Fruit fly (Drosophila melanogaster) whole organism, wandering third instar larva: ENCODE measurements around the gene CG4362.

Source experiments
- Abd-B ChIP-seq: fragments of >200 bp; optimal IDR thresholded peaks from 2 replicates; lab custom pipeline; 2017; ENCODE audit warnings: missing biosample characterization, missing genetic modification characterization
- CG32264 ChIP-seq: fragments of 200-800 bp; sonication (Bioruptor generic); optimal IDR thresholded peaks from 2 replicates; lab custom pipeline; 2016; ENCODE audit warnings: missing biosample characterization, missing genetic modification characterization
- CG9705 ChIP-seq: fragments of 200-800 bp; sonication (Bioruptor generic); optimal IDR thresholded peaks from 2 replicates; lab custom pipeline; 2018; ENCODE audit warnings: missing biosample characterization, mild to moderate bottlenecking, missing genetic modification characterization
- CrebA ChIP-seq: fragments of 200-800 bp; sonication (Bioruptor generic); optimal IDR thresholded peaks from 2 replicates; lab custom pipeline; 2016; ENCODE audit warnings: missing biosample characterization, mild to moderate bottlenecking, missing genetic modification characterization, borderline replicate concordance
- Dfd ChIP-seq: fragments of >200 bp; optimal IDR thresholded peaks from 2 replicates; lab custom pipeline; 2017; ENCODE audit warnings: missing biosample characterization, missing genetic modification characterization
- Dif ChIP-seq: fragments of 200-275, 200-300 bp; sonication (Bioruptor generic); optimal IDR thresholded peaks from 2 replicates; lab custom pipeline; 2018; ENCODE audit warnings: missing biosample characterization, missing genetic modification characterization; ENCODE audit not compliant: partially characterized antibody
- GATAd ChIP-seq: sonication (Bioruptor generic); optimal IDR thresholded peaks from 2 replicates; lab custom pipeline; 2016; ENCODE audit warnings: missing biosample characterization, missing genetic modification characterization
- HLH106 ChIP-seq: fragments of 200-800 bp; optimal IDR thresholded peaks from 3 replicates; lab custom pipeline; 2019; ENCODE audit warnings: missing biosample characterization, mild to moderate bottlenecking, missing genetic modification characterization, moderate library complexity
- Hnf4 ChIP-seq: fragments of 200-800 bp; sonication (Bioruptor generic); optimal IDR thresholded peaks from 2 replicates; lab custom pipeline; 2016; ENCODE audit warnings: missing biosample characterization, mild to moderate bottlenecking, missing genetic modification characterization
- Hr78 ChIP-seq: fragments of >200 bp; optimal IDR thresholded peaks from 2 replicates; lab custom pipeline; 2017; ENCODE audit warnings: missing biosample characterization, missing genetic modification characterization
- Hr83 ChIP-seq: fragments of 200-300 bp; sonication (Bioruptor generic); optimal IDR thresholded peaks from 2 replicates; lab custom pipeline; 2016; ENCODE audit warnings: missing biosample characterization, mild to moderate bottlenecking, missing genetic modification characterization, moderate library complexity; ENCODE audit not compliant: poor library complexity, severe bottlenecking
- Jra ChIP-seq: sonication (Bioruptor generic); optimal IDR thresholded peaks from 2 replicates; lab custom pipeline; 2016; ENCODE audit warnings: missing biosample characterization, missing genetic modification characterization
- Mio ChIP-seq: sonication (Bioruptor generic); optimal IDR thresholded peaks from 2 replicates; lab custom pipeline; 2016; ENCODE audit warnings: missing biosample characterization, missing genetic modification characterization
- Myc ChIP-seq: fragments of >200 bp; optimal IDR thresholded peaks from 2 replicates; lab custom pipeline; 2017
- N ChIP-seq: fragments of >200 bp; optimal IDR thresholded peaks from 2 replicates; lab custom pipeline; 2018; ENCODE audit warnings: missing biosample characterization, missing external identifiers, missing genetic modification characterization
- OdsH ChIP-seq: fragments of 200-800 bp; sonication (Bioruptor generic); optimal IDR thresholded peaks from 2 replicates; lab custom pipeline; 2016; ENCODE audit warnings: missing biosample characterization, mild to moderate bottlenecking, missing genetic modification characterization
- Rel ChIP-seq, 2 experiments: fragments of 200-800 bp; sonication (Bioruptor generic) in 1 of 2; optimal IDR thresholded peaks; 2 replicates in 1 of 2; 3 replicates in 1 of 2; lab custom pipeline; 2016 to 2019; ENCODE audit warnings: mild to moderate bottlenecking in 2 of 2, missing biosample characterization in 2 of 2, missing genetic modification characterization in 2 of 2, moderate library complexity in 1 of 2
- Sp1 ChIP-seq: fragments of 200-800 bp; sonication (Bioruptor generic); optimal IDR thresholded peaks from 3 replicates; lab custom pipeline; 2019; ENCODE audit warnings: missing biosample characterization, mild to moderate bottlenecking, missing genetic modification characterization, moderate library complexity
- Vsx2 ChIP-seq: fragments of 200-300, 225-300 bp; sonication (Bioruptor generic); optimal IDR thresholded peaks from 2 replicates; lab custom pipeline; 2018; ENCODE audit warnings: missing biosample characterization, missing genetic modification characterization; ENCODE audit not compliant: partially characterized antibody
- br ChIP-seq: fragments of 200-800 bp; sonication (Bioruptor generic); optimal IDR thresholded peaks from 2 replicates; lab custom pipeline; 2016; ENCODE audit warnings: missing biosample characterization, missing genetic modification characterization
- brk ChIP-seq: fragments of 200-800 bp; sonication (Bioruptor generic); optimal IDR thresholded peaks from 2 replicates; lab custom pipeline; 2016; ENCODE audit warnings: missing biosample characterization, mild to moderate bottlenecking, missing genetic modification characterization
- dl ChIP-seq, 2 experiments: fragments of 175-275, 200-275 bp in 1 of 2; fragments of 200-275 bp in 1 of 2; sonication (Bioruptor generic); optimal IDR thresholded peaks; lab custom pipeline; 2018; ENCODE audit warnings: mild to moderate bottlenecking in 2 of 2, missing biosample characterization in 2 of 2, missing genetic modification characterization in 2 of 2, moderate library complexity in 2 of 2; ENCODE audit not compliant: partially characterized antibody in 2 of 2, insufficient read depth in 1 of 2
- dmrt93B ChIP-seq: fragments of 200-800 bp; sonication (Bioruptor generic); optimal IDR thresholded peaks from 2 replicates; lab custom pipeline; 2018; ENCODE audit warnings: missing biosample characterization, mild to moderate bottlenecking, missing genetic modification characterization
- dsf ChIP-seq: sonication (Bioruptor generic); optimal IDR thresholded peaks from 2 replicates; lab custom pipeline; 2016; ENCODE audit warnings: missing biosample characterization, missing genetic modification characterization, borderline replicate concordance
- ey ChIP-seq: fragments of 200-800 bp; sonication (Bioruptor generic); optimal IDR thresholded peaks from 2 replicates; lab custom pipeline; 2016; ENCODE audit warnings: missing biosample characterization, missing genetic modification characterization
- foxo ChIP-seq, 2 experiments: fragments of 200-800 bp; sonication (Bioruptor generic); optimal IDR thresholded peaks; 2 replicates in 1 of 2; 3 replicates in 1 of 2; lab custom pipeline; 2016 to 2017; ENCODE audit warnings: missing biosample characterization in 2 of 2, missing genetic modification characterization in 2 of 2
- fru ChIP-seq: fragments of 200-800 bp; sonication (Bioruptor generic); optimal IDR thresholded peaks from 3 replicates; lab custom pipeline; 2016; ENCODE audit warnings: missing biosample characterization, mild to moderate bottlenecking, missing genetic modification characterization
- h ChIP-seq: fragments of 200-800 bp; sonication (Bioruptor generic); optimal IDR thresholded peaks from 3 replicates; lab custom pipeline; 2016; ENCODE audit warnings: missing biosample characterization, mild to moderate bottlenecking, missing genetic modification characterization
- jim ChIP-seq: fragments of 175-275, 200-325 bp; sonication (Bioruptor generic); optimal IDR thresholded peaks from 2 replicates; lab custom pipeline; 2016; ENCODE audit warnings: missing biosample characterization, mild to moderate bottlenecking, missing genetic modification characterization
- lola ChIP-seq: fragments of >200 bp; optimal IDR thresholded peaks from 2 replicates; lab custom pipeline; 2017; ENCODE audit warnings: missing biosample characterization, missing genetic modification characterization
- pan ChIP-seq: fragments of >200 bp; optimal IDR thresholded peaks from 2 replicates; lab custom pipeline; 2017
- psq ChIP-seq: fragments of 200-800 bp; sonication (Bioruptor generic); optimal IDR thresholded peaks from 3 replicates; lab custom pipeline; 2017; ENCODE audit warnings: missing biosample characterization, mild to moderate bottlenecking, missing genetic modification characterization, moderate library complexity
- rgr ChIP-seq: fragments of 200-800 bp; sonication (Bioruptor generic); optimal IDR thresholded peaks from 3 replicates; lab custom pipeline; 2016; ENCODE audit warnings: missing biosample characterization, mild to moderate bottlenecking, missing genetic modification characterization
- sage ChIP-seq: fragments of 200-800 bp; sonication (Bioruptor generic); optimal IDR thresholded peaks from 2 replicates; lab custom pipeline; 2016; ENCODE audit warnings: missing biosample characterization, mild to moderate bottlenecking, missing genetic modification characterization
- sv ChIP-seq: fragments of 200-800 bp; sonication (Bioruptor generic); optimal IDR thresholded peaks from 3 replicates; lab custom pipeline; 2016; ENCODE audit warnings: missing biosample characterization, missing genetic modification characterization
- tai ChIP-seq: sonication (Bioruptor generic); optimal IDR thresholded peaks from 2 replicates; lab custom pipeline; 2016; ENCODE audit warnings: missing biosample characterization, missing genetic modification characterization
- usp ChIP-seq: fragments of >200 bp; optimal IDR thresholded peaks from 2 replicates; lab custom pipeline; 2017; ENCODE audit warnings: missing biosample characterization, missing genetic modification characterization
- woc ChIP-seq: sonication (Bioruptor generic); optimal IDR thresholded peaks from 2 replicates; lab custom pipeline; 2016; ENCODE audit warnings: missing biosample characterization, mild to moderate bottlenecking, missing genetic modification characterization

Gene CG4362

DNA sequence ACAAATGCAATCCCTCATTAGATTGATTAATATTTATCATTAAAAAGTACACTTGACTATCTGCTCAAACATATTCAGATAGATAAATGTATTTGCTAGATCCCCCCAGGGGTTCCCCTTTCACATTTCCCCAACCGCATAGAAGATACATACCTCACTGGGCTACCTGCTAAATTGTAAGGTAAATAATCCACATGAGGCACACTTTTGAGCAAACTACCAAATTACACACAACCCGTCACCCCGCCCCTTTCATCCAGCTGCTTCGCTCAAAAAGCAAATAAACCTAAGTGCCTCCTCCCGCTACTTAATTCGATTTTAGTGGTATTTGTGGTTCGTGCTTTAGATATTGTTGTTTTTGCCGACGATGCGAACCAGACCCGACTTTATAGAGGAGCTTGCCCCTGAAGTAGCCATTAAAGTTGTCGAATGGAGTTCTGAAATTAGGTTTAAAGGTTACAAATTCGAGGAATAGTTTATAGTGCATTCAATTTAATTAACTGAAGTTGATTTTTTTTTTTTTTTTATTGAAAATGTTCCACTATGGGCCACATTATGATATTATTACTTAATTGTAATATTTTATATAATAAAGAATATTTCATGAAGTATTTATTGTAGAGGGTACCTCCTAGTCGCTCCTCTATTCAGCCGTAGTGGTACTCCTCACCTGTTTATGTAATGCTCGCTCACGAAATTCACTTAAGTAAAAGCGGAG is 44.3 kb downstream of the CG4362 start:
- TF ChIP-seq CG32264 (GFP tag; lab: Kevin White, UChicago), result no peak
- no peak for TF ChIP-seq usp (GFP tag; lab: Kevin White, UChicago)
- no peak for TF ChIP-seq HLH106 (tag; lab: Kevin White, UChicago)
- no peak for TF ChIP-seq dl (GFP tag; optimal IDR thresholded peaks at IDR 0.05; lab: Kevin White, UChicago; ENCODE audit: insufficient read depth in 1 of 2, partially characterized antibody in 2 of 2)
- no peak for TF ChIP-seq fru
- no peak for TF ChIP-seq Hnf4 (GFP tag; lab: Kevin White, UChicago)
- TF ChIP-seq Abd-B (GFP tag; lab: Kevin White, UChicago), result no peak
- TF ChIP-seq, all 38 proteins: peak for 0

dm6 chr3R:20261969-20262334 is 45.4 kb downstream of the CG4362 start:
- TF ChIP-seq Abd-B (GFP tag; lab: Kevin White, UChicago), result no peak
- no peak for TF ChIP-seq pan (lab: Kevin White, UChicago)
- no peak for TF ChIP-seq HLH106 (tag; lab: Kevin White, UChicago)
- TF ChIP-seq h, result no peak
- no peak for TF ChIP-seq Mio
- no peak for TF ChIP-seq Hr83 (GFP tag; lab: Kevin White, UChicago)
- no peak for TF ChIP-seq rgr (GFP tag; lab: Kevin White, UChicago)
- no peak for TF ChIP-seq tai
- TF ChIP-seq Hr78, result no peak
- no peak for TF ChIP-seq Dfd (GFP tag; lab: Kevin White, UChicago)
- TF ChIP-seq br, result no peak
- no peak for TF ChIP-seq fru

DNA sequence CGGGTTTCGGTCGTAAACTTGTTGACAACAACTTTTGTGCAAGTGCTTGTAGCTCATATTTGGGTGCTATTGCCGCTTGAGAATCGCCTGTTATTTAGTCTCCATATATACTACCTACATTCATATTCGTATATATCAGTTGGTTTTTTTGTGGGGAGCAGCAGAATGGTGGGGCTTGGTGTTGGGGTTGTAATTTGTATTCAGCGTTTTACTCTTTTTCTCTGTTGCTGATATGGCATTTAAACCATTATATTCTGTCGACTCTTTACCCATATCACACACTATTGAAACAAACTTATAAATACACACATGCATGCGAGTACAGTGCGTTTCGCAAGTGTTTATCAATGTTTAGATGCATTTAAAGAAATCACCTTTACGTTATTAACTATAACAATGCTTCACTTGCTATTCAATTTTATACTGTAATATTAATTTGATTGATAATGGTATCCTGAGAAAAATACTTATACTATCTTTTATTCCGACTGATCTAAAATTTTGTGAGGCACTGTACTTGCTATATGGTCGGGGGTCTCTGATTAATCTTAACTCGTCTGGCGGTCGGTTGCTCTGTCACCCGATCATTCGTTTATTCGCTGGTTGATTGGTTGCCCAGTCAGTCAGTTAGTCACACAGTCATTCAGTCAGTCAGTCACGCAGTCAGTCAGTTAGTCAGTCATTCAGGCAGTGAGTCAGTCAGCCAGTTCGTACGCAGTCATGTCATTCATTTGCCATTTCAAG is 45.9 kb downstream of the CG4362 start:
- TF ChIP-seq dsf (peak; percentile 34), GATAd (GFP tag; lab: Kevin White, UChicago) (no peak), jim (no peak), fru (peak; percentile 94), OdsH (GFP tag; lab: Kevin White, UChicago) (peak; percentile 94), N (GFP tag; lab: Kevin White, UChicago) (no peak), Vsx2 (no peak), Hnf4 (GFP tag; lab: Kevin White, UChicago) (peak; percentile 81), Dif (no peak), Sp1 (GFP tag; lab: Kevin White, UChicago) (peak; percentile 90), HLH106 (tag; lab: Kevin White, UChicago) (peak; percentile 90), Jra (peak; percentile 45), br (peak; percentile 91), rgr (GFP tag; lab: Kevin White, UChicago) (peak; percentile 94), Mio (no peak), Rel (GFP tag; optimal IDR thresholded peaks at IDR 0.05; lab: Kevin White, UChicago) (peak; percentile 20), Rel (tag; optimal IDR thresholded peaks at IDR 0.05; lab: Kevin White, UChicago) (peak; percentile 73), sv (GFP tag; lab: Kevin White, UChicago) (peak; percentile 67), CrebA (GFP tag; lab: Kevin White, UChicago) (peak; percentile 59), Myc (lab: Kevin White, UChicago) (no peak), Hr83 (GFP tag; lab: Kevin White, UChicago) (no peak), woc (peak; percentile 83), CG32264 (GFP tag; lab: Kevin White, UChicago) (peak; percentile 68), psq (peak; percentile 90), dl (GFP tag; optimal IDR thresholded peaks at IDR 0.05; lab: Kevin White, UChicago; ENCODE audit: insufficient read depth in 1 of 2, partially characterized antibody in 2 of 2) (no peak), CG9705 (GFP tag; lab: Kevin White, UChicago) (peak; percentile 55), brk (peak; percentile 72), pan (lab: Kevin White, UChicago) (no peak), Abd-B (GFP tag; lab: Kevin White, UChicago) (no peak), Hr78 (no peak), lola (GFP tag; lab: Kevin White, UChicago) (no peak), ey (GFP tag; lab: Kevin White, UChicago) (peak; percentile 92), foxo (GFP tag; optimal IDR thresholded peaks at IDR 0.05; lab: Kevin White, UChicago) (peak; percentile 15 to 94), tai (peak; percentile 38), sage (GFP tag; lab: Kevin White, UChicago) (peak; percentile 74), h (peak; percentile 94), usp (GFP tag; lab: Kevin White, UChicago) (no peak), dmrt93B (GFP tag; lab: Kevin White, UChicago) (peak; percentile 78), Dfd (GFP tag; lab: Kevin White, UChicago) (no peak)
